Worm (Caenorhabditis elegans) whole organism, young adult: ENCODE results near the gene W06D11.3.
A peak's percentile ranks its signal among the peaks of the same experiment; 100 is the strongest.

Experiments used
- B0035.1 ChIP-seq: sonication (generic microtip); optimal IDR thresholded peaks from 2 replicates; lab custom pipeline; 2016; ENCODE audit warnings: missing genetic modification characterization, mild to moderate bottlenecking, missing compliant biosample characterization, missing genotype, missing genetic modification reagents
- B0336.3 ChIP-seq: fragments of 200-800 bp; sonication (Bioruptor generic); IDR thresholded peaks from 2 replicates; pipeline ENCODE4 v1.3.6; 2022; ENCODE audit warnings: missing genetic modification characterization, missing compliant biosample characterization
- C17E4.6 ChIP-seq: fragments of 200-800 bp; sonication (Bioruptor generic); IDR thresholded peaks from 2 replicates; pipeline ENCODE4 v1.3.6; 2022; ENCODE audit warnings: missing genetic modification reagents, missing genetic modification characterization, missing compliant biosample characterization
- F22D6.2 ChIP-seq: sonication (generic microtip); optimal IDR thresholded peaks from 2 replicates; lab custom pipeline; 2016; ENCODE audit warnings: mild to moderate bottlenecking, missing genetic modification characterization, missing compliant biosample characterization
- F33H1.4 ChIP-seq: fragments of 200-800 bp; sonication (Bioruptor generic); IDR thresholded peaks from 2 replicates; pipeline ENCODE4 v1.3.6; 2022; ENCODE audit warnings: missing genetic modification reagents, missing genetic modification characterization, missing compliant biosample characterization
- F39B2.1 ChIP-seq: fragments of 200-800 bp; sonication (Bioruptor generic); IDR thresholded peaks from 2 replicates; pipeline ENCODE4 v1.3.6; 2022; ENCODE audit warnings: missing genetic modification reagents, missing genetic modification characterization, missing compliant biosample characterization
- F55B11.4 ChIP-seq: sonication (generic microtip); optimal IDR thresholded peaks from 2 replicates; lab custom pipeline; 2016; ENCODE audit warnings: missing compliant biosample characterization, missing genetic modification characterization, borderline replicate concordance; ENCODE audit not compliant: insufficient read depth
- F57C9.4 ChIP-seq: sonication (generic microtip); optimal IDR thresholded peaks from 2 replicates; lab custom pipeline; 2017; ENCODE audit warnings: mild to moderate bottlenecking, missing genetic modification characterization, missing compliant biosample characterization
- T07F8.4 ChIP-seq: sonication (generic microtip); optimal IDR thresholded peaks from 2 replicates; lab custom pipeline; 2016; ENCODE audit warnings: mild to moderate bottlenecking, missing genetic modification characterization, moderate library complexity, missing compliant biosample characterization
- T26A5.8 ChIP-seq: sonication (generic microtip); optimal IDR thresholded peaks from 2 replicates; lab custom pipeline; 2016; ENCODE audit warnings: missing genetic modification characterization, missing compliant biosample characterization
- Y67H2A.10 ChIP-seq: fragments of 200-800 bp; sonication (Bioruptor generic); conservative IDR thresholded peaks from 2 replicates; pipeline ENCODE4 v1.3.6; 2022; ENCODE audit warnings: missing genetic modification reagents, missing genetic modification characterization, missing compliant biosample characterization
- Y79H2A.3 ChIP-seq: fragments of 200-800 bp; sonication (Bioruptor generic); conservative IDR thresholded peaks from 2 replicates; pipeline ENCODE4 v1.3.6; 2022; ENCODE audit warnings: missing genetic modification reagents, missing genetic modification characterization, missing compliant biosample characterization
- akir-1 ChIP-seq: fragments of 200-800 bp; sonication (Bioruptor generic); optimal IDR thresholded peaks from 2 replicates; lab custom pipeline; 2018; ENCODE audit warnings: mild to moderate bottlenecking, missing genetic modification characterization, moderate library complexity, missing compliant biosample characterization
- aptf-2 ChIP-seq: fragments of 200-800 bp; sonication (Bioruptor generic); conservative IDR thresholded peaks from 2 replicates; pipeline ENCODE4 v1.3.6; 2022; ENCODE audit warnings: missing genetic modification reagents, missing genetic modification characterization, missing compliant biosample characterization
- attf-6 ChIP-seq: fragments of 200-800 bp; sonication (Bioruptor generic); IDR thresholded peaks from 2 replicates; pipeline ENCODE4 v1.3.6; 2022; ENCODE audit warnings: missing genetic modification reagents, missing genetic modification characterization, missing compliant biosample characterization
- cebp-1 ChIP-seq, 2 experiments: fragments of 200-800 bp in 1 of 2; sonication (Bioruptor generic) in 1 of 2; sonication (generic microtip) in 1 of 2; IDR thresholded peaks in 1 of 2; optimal IDR thresholded peaks in 1 of 2; 2 replicates each; pipeline versions ENCODE4 v1.3.6 to Lab custom; 2017 to 2022; ENCODE audit warnings: missing compliant biosample characterization in 2 of 2, missing genetic modification characterization in 2 of 2, mild to moderate bottlenecking in 1 of 2, missing genetic modification reagents in 1 of 2, moderate library complexity in 1 of 2
- ceh-40 ChIP-seq: fragments of 200-800 bp; sonication (Bioruptor generic); IDR thresholded peaks from 2 replicates; pipeline ENCODE4 v1.3.6; 2022; ENCODE audit warnings: missing genetic modification characterization, missing compliant biosample characterization
- chd-7 ChIP-seq: sonication (generic microtip); optimal IDR thresholded peaks from 2 replicates; lab custom pipeline; 2016; ENCODE audit warnings: mild to moderate bottlenecking, missing genetic modification characterization, moderate library complexity, missing compliant biosample characterization
- die-1 ChIP-seq: sonication (generic microtip); optimal IDR thresholded peaks from 2 replicates; lab custom pipeline; 2016; ENCODE audit warnings: missing genotype, mild to moderate bottlenecking, missing genetic modification characterization, missing compliant biosample characterization
- dpff-1 ChIP-seq: sonication (generic microtip); optimal IDR thresholded peaks from 2 replicates; lab custom pipeline; 2017; ENCODE audit warnings: mild to moderate bottlenecking, missing genetic modification characterization, missing compliant biosample characterization
- efl-1 ChIP-seq: fragments of 150-350 bp; optimal IDR thresholded peaks from 2 replicates; lab custom pipeline; 2014; ENCODE audit warnings: missing biosample characterization, missing genetic modification reagents, missing genetic modification characterization
- egl-44 ChIP-seq: fragments of 200-800 bp; sonication (Bioruptor generic); IDR thresholded peaks from 2 replicates; pipeline ENCODE4 v1.3.6; 2022; ENCODE audit warnings: missing genetic modification reagents, missing genetic modification characterization, missing compliant biosample characterization
- ets-4 ChIP-seq: fragments of 200-800 bp; sonication (Bioruptor generic); optimal IDR thresholded peaks from 2 replicates; lab custom pipeline; 2018; ENCODE audit warnings: mild to moderate bottlenecking, missing genetic modification characterization, missing compliant biosample characterization
- gei-17 ChIP-seq: fragments of 200-800 bp; sonication (Bioruptor generic); optimal IDR thresholded peaks from 2 replicates; lab custom pipeline; 2018; ENCODE audit warnings: mild to moderate bottlenecking, missing genetic modification characterization, missing compliant biosample characterization
- hmg-1.2 ChIP-seq: fragments of 200-800 bp; sonication (Bioruptor generic); IDR thresholded peaks from 2 replicates; pipeline ENCODE4 v1.3.6; 2022; ENCODE audit warnings: missing genetic modification reagents, missing genetic modification characterization, missing compliant biosample characterization
- hrde-1 ChIP-seq: sonication (generic microtip); optimal IDR thresholded peaks from 2 replicates; lab custom pipeline; 2016; ENCODE audit warnings: missing genetic modification characterization, mild to moderate bottlenecking, missing compliant biosample characterization, moderate library complexity, missing genotype, missing genetic modification reagents, borderline replicate concordance
- hsf-1 ChIP-seq: fragments of 200-800 bp; sonication (Bioruptor generic); IDR thresholded peaks from 2 replicates; pipeline ENCODE4 v1.3.6; 2022; ENCODE audit warnings: missing genetic modification reagents, missing genetic modification characterization, missing compliant biosample characterization
- let-526 ChIP-seq: fragments of 200-800 bp; sonication (Bioruptor generic); IDR thresholded peaks from 2 replicates; pipeline ENCODE4 v1.3.6; 2022; ENCODE audit warnings: missing genetic modification reagents, missing genetic modification characterization, missing compliant biosample characterization
- lin-35 ChIP-seq, 3 experiments: fragments of 150-350 bp in 2 of 3; sonication (generic microtip) in 1 of 3; optimal IDR thresholded peaks; 2 replicates each; lab custom pipeline; 2014 to 2018; ENCODE audit warnings: missing biosample characterization in 3 of 3, missing genetic modification characterization in 3 of 3, missing genetic modification reagents in 3 of 3
- lsl-1 ChIP-seq: fragments of 200-800 bp; sonication (Bioruptor generic); optimal IDR thresholded peaks from 2 replicates; lab custom pipeline; 2018; ENCODE audit warnings: mild to moderate bottlenecking, missing genetic modification characterization, moderate library complexity, missing compliant biosample characterization
- lsy-27 ChIP-seq: sonication (generic microtip); optimal IDR thresholded peaks from 2 replicates; lab custom pipeline; 2017; ENCODE audit warnings: missing genetic modification characterization, mild to moderate bottlenecking, missing compliant biosample characterization, antibody characterized with exemption, missing genotype, borderline replicate concordance; ENCODE audit not compliant: insufficient read depth
- madf-10 ChIP-seq: sonication (generic microtip); optimal IDR thresholded peaks from 2 replicates; lab custom pipeline; 2016; ENCODE audit warnings: mild to moderate bottlenecking, missing genetic modification characterization, missing compliant biosample characterization
- madf-8 ChIP-seq: fragments of 200-800 bp; sonication (Bioruptor generic); conservative IDR thresholded peaks from 2 replicates; pipeline ENCODE4 v1.3.6; 2022; ENCODE audit warnings: missing genetic modification reagents, missing genetic modification characterization, missing compliant biosample characterization
- mel-28 ChIP-seq: sonication (generic microtip); optimal IDR thresholded peaks from 2 replicates; lab custom pipeline; 2016; ENCODE audit warnings: borderline replicate concordance, mild to moderate bottlenecking, missing genetic modification characterization, missing compliant biosample characterization
- nfya-1 ChIP-seq: sonication (generic microtip); optimal IDR thresholded peaks from 2 replicates; lab custom pipeline; 2017; ENCODE audit warnings: antibody characterized with exemption, missing compliant biosample characterization, missing genetic modification characterization, borderline replicate concordance; ENCODE audit not compliant: insufficient read depth
- nfyb-1 ChIP-seq: fragments of 200-800 bp; sonication (Bioruptor generic); IDR thresholded peaks from 2 replicates; pipeline ENCODE4 v1.3.6; 2022; ENCODE audit warnings: missing genetic modification reagents, missing genetic modification characterization, missing compliant biosample characterization
- nhr-80 ChIP-seq: sonication (generic microtip); optimal IDR thresholded peaks from 2 replicates; lab custom pipeline; 2016; ENCODE audit warnings: missing genetic modification characterization, missing compliant biosample characterization
- nhr-90 ChIP-seq: sonication (generic microtip); optimal IDR thresholded peaks from 2 replicates; lab custom pipeline; 2016; ENCODE audit warnings: missing genotype, mild to moderate bottlenecking, missing genetic modification characterization, missing compliant biosample characterization
- rec-8 ChIP-seq, 2 experiments: sonication (generic microtip); optimal IDR thresholded peaks; 2 replicates each; lab custom pipeline; 2016; ENCODE audit warnings: mild to moderate bottlenecking in 2 of 2, missing genetic modification characterization in 2 of 2, missing genetic modification reagents in 2 of 2, missing genotype in 2 of 2, missing biosample characterization in 1 of 2, missing compliant biosample characterization in 1 of 2, moderate library complexity in 1 of 2
- repo-1 ChIP-seq: sonication (generic microtip); optimal IDR thresholded peaks from 2 replicates; lab custom pipeline; 2017; ENCODE audit warnings: mild to moderate bottlenecking, missing genetic modification characterization, missing compliant biosample characterization
- rpc-1 ChIP-seq, 2 experiments: fragments of 150-350 bp in 1 of 2; sonication (generic microtip) in 1 of 2; optimal IDR thresholded peaks; 2 replicates each; lab custom pipeline; 2014 to 2018; ENCODE audit warnings: missing biosample characterization in 1 of 2, missing genetic modification characterization in 1 of 2, missing genetic modification reagents in 1 of 2, missing genotype in 1 of 2
- snpc-3.4 ChIP-seq: sonication (generic microtip); optimal IDR thresholded peaks from 2 replicates; lab custom pipeline; 2017; ENCODE audit warnings: missing genetic modification characterization, mild to moderate bottlenecking, missing compliant biosample characterization, antibody characterized with exemption, moderate library complexity, missing genotype, missing genetic modification reagents
- tbp1 ChIP-seq: fragments of 200-800 bp; sonication (Bioruptor generic); optimal IDR thresholded peaks from 2 replicates; lab custom pipeline; 2018; ENCODE audit warnings: mild to moderate bottlenecking, missing genetic modification characterization, missing compliant biosample characterization
- unc-130 ChIP-seq: sonication (generic microtip); optimal IDR thresholded peaks from 2 replicates; lab custom pipeline; 2016; ENCODE audit warnings: missing genetic modification reagents, missing genetic modification characterization, missing compliant biosample characterization
- zim-3 ChIP-seq: sonication (generic microtip); optimal IDR thresholded peaks from 2 replicates; lab custom pipeline; 2017; ENCODE audit warnings: mild to moderate bottlenecking, missing genetic modification characterization, moderate library complexity, missing compliant biosample characterization
- ztf-6 ChIP-seq: fragments of 200-800 bp; sonication (Bioruptor generic); IDR thresholded peaks from 2 replicates; pipeline ENCODE4 v1.3.6; 2022; ENCODE audit warnings: missing genetic modification reagents, missing genetic modification characterization, missing compliant biosample characterization

Gene W06D11.3

ce11 chrX:12337846-12338490 is 39.5 kb downstream of the W06D11.3 start, which contains the start of gene srd-44 (continued):
- peak; percentile 58 for TF ChIP-seq nhr-90 (tag; lab: Kevin White, UChicago)
- peak; percentile 95 for TF ChIP-seq tbp1 (GFP tag; lab: Kevin White, UChicago)
- TF ChIP-seq F33H1.4 (GFP tag; lab: Robert Waterston, UW), result no peak
- no peak for TF ChIP-seq nfya-1 (tag; lab: Kevin White, UChicago)
- TF ChIP-seq gei-17 (GFP tag; lab: Kevin White, UChicago), result no peak
- TF ChIP-seq repo-1, result no peak
- TF ChIP-seq ztf-6 (GFP tag; lab: Robert Waterston, UW), result 0 out of 2 replicates have a peak, but pooled peaks have one; percentile 22
- no peak for TF ChIP-seq mel-28 (tag; lab: Kevin White, UChicago)
- no peak for TF ChIP-seq F39B2.1 (GFP tag; lab: Robert Waterston, UW)
- TF ChIP-seq B0336.3 (GFP tag; lab: Robert Waterston, UW), result no peak
- peak; percentile 16 for TF ChIP-seq B0035.1 (tag; lab: Kevin White, UChicago)
- peak; percentile 42 to 56 for TF ChIP-seq rec-8 (tag; optimal IDR thresholded peaks at IDR 0.05; lab: Kevin White, UChicago)
- no peak for TF ChIP-seq T26A5.8 (tag; lab: Kevin White, UChicago)
- no peak for TF ChIP-seq attf-6 (GFP tag; lab: Robert Waterston, UW)
- TF ChIP-seq C17E4.6 (GFP tag; lab: Robert Waterston, UW), result no peak
- TF ChIP-seq Y67H2A.10 (GFP tag; lab: Robert Waterston, UW), result no peak
- no peak for TF ChIP-seq lsy-27 (tag; lab: Kevin White, UChicago)
- peak; percentile 71 for TF ChIP-seq die-1 (tag; lab: Kevin White, UChicago)
- TF ChIP-seq zim-3 (tag; lab: Kevin White, UChicago), result no peak
- no peak for TF ChIP-seq cebp-1 (GFP tag; IDR thresholded peaks at IDR 0.05; lab: Robert Waterston, UW)
- TF ChIP-seq cebp-1 (tag; optimal IDR thresholded peaks at IDR 0.05; lab: Kevin White, UChicago), result no peak
- peak; percentile 52 for TF ChIP-seq T07F8.4 (tag; lab: Kevin White, UChicago)
- TF ChIP-seq dpff-1 (tag; lab: Kevin White, UChicago), result no peak
- TF ChIP-seq ceh-40 (GFP tag; lab: Robert Waterston, UW), result peak; percentile 72; the same call in 1 of the 2 replicates
- TF ChIP-seq madf-8, result no peak
- peak; percentile 18 for TF ChIP-seq unc-130 (GFP tag; lab: Kevin White, UChicago)
- TF ChIP-seq madf-10 (tag; lab: Kevin White, UChicago), result peak; percentile 36
- peak; percentile 40 for TF ChIP-seq snpc-3.4
- no peak for TF ChIP-seq lsl-1 (GFP tag; lab: Kevin White, UChicago)
- no peak for TF ChIP-seq F55B11.4
- 0 out of 2 replicates have a peak, but pooled peaks have one; percentile 45 for TF ChIP-seq nfyb-1
- no peak for TF ChIP-seq hsf-1 (GFP tag; lab: Robert Waterston, UW)
- TF ChIP-seq Y79H2A.3 (GFP tag; lab: Robert Waterston, UW), result no peak
- TF ChIP-seq hrde-1 (tag; lab: Kevin White, UChicago), result peak; percentile 26
- no peak for TF ChIP-seq lin-35 (GFP tag; optimal IDR thresholded peaks at IDR 0.05; lab: Kevin White, UChicago)
- no peak for TF ChIP-seq nhr-80 (tag; lab: Kevin White, UChicago)
- TF ChIP-seq F22D6.2, result no peak
- no peak for TF ChIP-seq chd-7 (tag; lab: Kevin White, UChicago)
- no peak for TF ChIP-seq let-526 (GFP tag; lab: Robert Waterston, UW)
- peak; percentile 72 for TF ChIP-seq rpc-1 (optimal IDR thresholded peaks at IDR 0.05; lab: Kevin White, UChicago)
- peak; percentile 85 for TF ChIP-seq rpc-1 (tag; optimal IDR thresholded peaks at IDR 0.05; lab: Kevin White, UChicago)
- no peak for TF ChIP-seq F57C9.4 (tag; lab: Kevin White, UChicago)
- TF ChIP-seq akir-1, result no peak
- TF ChIP-seq ets-4, result no peak
- TF ChIP-seq aptf-2 (GFP tag; lab: Robert Waterston, UW), result no peak
- no peak for TF ChIP-seq egl-44 (GFP tag; lab: Robert Waterston, UW)
- TF ChIP-seq hmg-1.2 (GFP tag; lab: Robert Waterston, UW), result no peak
- no peak for TF ChIP-seq efl-1
